Worm (Caenorhabditis elegans) whole organism, L3 larva: ENCODE measurements around the gene nhr-19.

Source experiments
- lin-15B ChIP-seq: fragments of 150-350 bp; optimal IDR thresholded peaks from 2 replicates; lab custom pipeline; 2014; ENCODE audit warnings: missing biosample characterization, missing genetic modification characterization
- mdl-1 ChIP-seq: fragments of 150-350 bp; optimal IDR thresholded peaks from 2 replicates; lab custom pipeline; 2014; ENCODE audit warnings: missing biosample characterization, missing genetic modification characterization
- nhr-237 ChIP-seq: fragments of 150-350 bp; optimal IDR thresholded peaks from 2 replicates; lab custom pipeline; 2014; ENCODE audit warnings: missing biosample characterization, missing genetic modification characterization
- nhr-77 ChIP-seq: fragments of 150-350 bp; optimal IDR thresholded peaks from 2 replicates; lab custom pipeline; 2014; ENCODE audit warnings: missing biosample characterization, missing genetic modification characterization
- tbx-2 ChIP-seq: sonication (generic microtip); optimal IDR thresholded peaks from 2 replicates; lab custom pipeline; 2016; ENCODE audit warnings: mild to moderate bottlenecking, missing genetic modification characterization, missing compliant biosample characterization
- unc-62 ChIP-seq: fragments of 150-350 bp; sonication (generic microtip); optimal IDR thresholded peaks from 4 replicates; lab custom pipeline; 2014; ENCODE audit warnings: missing biosample characterization, missing genetic modification reagents, missing genetic modification characterization

ce11 chrII:9554925-9555553, 50.3 kb downstream of the nhr-19 start, which contains the start of gene F35H8.2:
- no peak for TF ChIP-seq mdl-1 (tag; lab: Kevin White, UChicago)
- TF ChIP-seq unc-62: no peak
- TF ChIP-seq nhr-77 (tag; lab: Kevin White, UChicago): no peak
- TF ChIP-seq lin-15B: no peak
- TF ChIP-seq tbx-2 (tag; lab: Kevin White, UChicago): no peak
- no peak for TF ChIP-seq nhr-237 (tag; lab: Kevin White, UChicago)
